Fruit fly (Drosophila melanogaster): ENCODE data around the gene REPTOR-BP.

Gene REPTOR-BP

DNA sequence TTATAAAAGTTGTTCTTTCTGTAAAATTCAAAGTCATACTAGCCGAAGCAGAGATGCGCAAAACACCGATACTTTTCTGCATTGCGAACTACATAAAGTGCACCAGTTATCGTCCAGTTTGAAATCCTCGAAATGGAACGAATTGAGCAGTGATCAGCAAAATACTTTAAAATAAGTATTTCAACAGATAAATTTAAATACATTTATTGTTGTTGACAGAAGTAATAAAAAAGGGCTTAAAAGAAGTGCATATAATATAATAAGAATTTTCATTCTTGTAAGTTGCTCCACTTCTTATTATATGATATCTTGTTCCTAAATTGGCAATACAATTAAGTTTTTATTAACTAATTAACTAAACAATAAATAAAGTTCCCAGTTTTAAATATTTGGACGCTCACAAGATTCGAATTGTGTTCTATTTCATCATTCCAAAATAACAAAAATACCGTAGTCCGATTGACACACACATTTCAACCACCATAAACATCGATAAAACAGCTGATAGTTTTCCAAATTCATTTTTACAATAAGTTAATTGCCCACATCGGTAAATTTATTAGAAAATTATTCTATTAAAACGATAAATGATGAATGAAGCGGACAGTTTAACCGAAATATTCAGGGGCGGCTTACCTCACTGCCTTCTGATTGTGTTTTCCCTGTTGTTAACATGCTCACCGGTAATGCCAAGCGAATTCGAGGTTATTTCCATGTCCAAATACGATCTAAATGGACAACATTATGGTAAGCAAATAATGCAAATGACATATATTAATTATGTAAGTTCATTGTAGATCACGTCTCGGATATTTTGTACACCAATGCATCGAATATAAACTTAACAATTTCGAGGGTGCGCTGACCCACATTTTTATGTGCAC lies 50.6 kb downstream of the REPTOR-BP start, which contains the start of the genes Usp14 and CG4972 (continued):
- TF ChIP-seq grau (tag; optimal IDR thresholded peaks at IDR 0.05) (peak; percentile 25), CG12659 (GFP tag; optimal IDR thresholded peaks at IDR 0.05) (peak; percentile 41), Hr3 (GFP tag; optimal IDR thresholded peaks at IDR 0.05) (peak; percentile 0), trem (tag; optimal IDR thresholded peaks at IDR 0.05) (peak; percentile 32), ken (GFP tag; IDR thresholded peaks at IDR 0.05) (no peak), H15 (GFP tag; IDR thresholded peaks at IDR 0.05) (no peak), unc-4 (GFP tag; IDR thresholded peaks at IDR 0.05; ENCODE audit: partially characterized antibody) (0 out of 2 replicates have a peak, but pooled peaks have one; percentile 19), CG11504 (tag; optimal IDR thresholded peaks at IDR 0.05) (no peak), CG30020 (tag; optimal IDR thresholded peaks at IDR 0.05) (peak; percentile 99), CG8359 (GFP tag; optimal IDR thresholded peaks at IDR 0.05; ENCODE audit: borderline replicate concordance) (no peak), CG2202 (tag; optimal IDR thresholded peaks at IDR 0.05) (no peak), Sox102F (GFP tag; optimal IDR thresholded peaks at IDR 0.05) (no peak), CG18262 (tag; optimal IDR thresholded peaks at IDR 0.05) (peak; percentile 48), CG7963 (GFP tag; IDR thresholded peaks at IDR 0.05; ENCODE audit: partially characterized antibody) (0 out of 3 replicates have a peak, but pooled peaks have one; percentile 6), Asciz (GFP tag; optimal IDR thresholded peaks at IDR 0.05) (no peak), bsh (GFP tag; optimal IDR thresholded peaks at IDR 0.05) (no peak), sna (GFP tag; IDR thresholded peaks at IDR 0.05; ENCODE audit: partially characterized antibody) (0 out of 2 replicates have a peak, but pooled peaks have one; percentile 9), Gug (GFP tag; IDR thresholded peaks at IDR 0.05) (no peak; the same call in 3 of the 4 replicates), Side (GFP tag; optimal IDR thresholded peaks at IDR 0.05) (no peak), Med (GFP tag) (no peak)
